Fruit fly (Drosophila melanogaster): ENCODE data around the gene nAChRalpha3.
A peak's percentile ranks its signal among the peaks of the same experiment; 100 is the strongest.

DNA sequence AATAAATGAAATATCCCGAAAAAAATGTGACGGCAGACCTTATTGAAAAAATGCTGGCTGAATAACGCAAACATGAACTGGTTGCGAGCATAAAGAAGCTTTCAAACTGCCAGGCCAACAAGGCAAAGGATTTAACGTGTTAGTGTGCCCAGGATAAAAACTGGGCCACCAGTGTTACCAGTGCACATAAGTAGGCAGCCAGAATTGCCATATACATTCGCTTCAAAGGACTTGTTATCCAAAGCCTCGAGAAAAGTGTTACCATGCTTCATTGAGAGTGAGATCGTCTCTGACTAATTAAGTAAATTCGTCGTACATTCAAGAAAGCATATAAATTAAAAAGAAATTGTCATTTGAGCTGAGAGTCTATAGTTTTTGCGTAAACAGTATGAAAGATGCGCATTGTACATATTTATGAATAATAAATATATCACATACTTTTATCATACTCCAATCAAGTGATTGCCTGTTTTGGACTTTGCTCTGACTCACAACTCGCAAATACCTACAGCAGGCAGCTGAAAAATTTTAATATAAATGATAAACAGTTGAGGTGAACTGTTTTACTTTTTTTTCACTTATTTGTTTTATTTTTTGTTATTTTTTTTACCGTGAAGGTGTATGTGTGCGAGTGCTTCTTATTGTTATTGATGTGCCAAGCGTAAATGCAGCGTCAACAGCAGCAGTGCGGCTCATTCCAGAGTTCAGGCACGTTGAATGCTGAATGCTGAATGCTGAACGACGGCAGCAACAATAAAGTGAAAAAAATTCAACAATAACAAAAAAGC, 135.5 kb downstream of the nAChRalpha3 start:
- TF ChIP-seq foxo (GFP tag; optimal IDR thresholded peaks at IDR 0.05) (no peak), br (GFP tag; optimal IDR thresholded peaks at IDR 0.05) (no peak), HLH106 (tag; optimal IDR thresholded peaks at IDR 0.05) (no peak), brk (GFP tag; optimal IDR thresholded peaks at IDR 0.05) (no peak), Abd-B (GFP tag; optimal IDR thresholded peaks at IDR 0.05) (no peak), psq (GFP tag; optimal IDR thresholded peaks at IDR 0.05) (no peak), Hr78 (GFP tag; optimal IDR thresholded peaks at IDR 0.05) (no peak), OdsH (GFP tag; optimal IDR thresholded peaks at IDR 0.05) (no peak), pan (optimal IDR thresholded peaks at IDR 0.05) (no peak), Dfd (GFP tag; optimal IDR thresholded peaks at IDR 0.05) (no peak), sage (GFP tag; optimal IDR thresholded peaks at IDR 0.05) (peak; percentile 43)

Data from whole organism, wandering third instar larva.